Worm (Caenorhabditis elegans): ENCODE data around the gene C16C8.25.

The C16C8.25 gene

ce11 chrII:3425433-3425832 lies 23.6 kb upstream of the C16C8.25 start, which contains the start of gene nep-11:
Gene nep-11 (minus strand): TSS chrII:3425533.
- TF ChIP-seq R02D3.7 (tag; optimal IDR thresholded peaks at IDR 0.05): no peak

- TF ChIP-seq F13H6.1 (tag; optimal IDR thresholded peaks at IDR 0.05): peak; percentile 1
- no peak for TF ChIP-seq unc-39 (tag; optimal IDR thresholded peaks at IDR 0.05)
- peak; percentile 66 for TF ChIP-seq lin-11 (tag; optimal IDR thresholded peaks at IDR 0.05)
- no peak for TF ChIP-seq ceh-82 (tag; optimal IDR thresholded peaks at IDR 0.05)
- TF ChIP-seq ztf-1 (GFP tag; conservative IDR thresholded peaks at IDR 0.05): no peak
- no peak for TF ChIP-seq peb-1 (tag; optimal IDR thresholded peaks at IDR 0.05)
- TF ChIP-seq nhr-11 (tag; optimal IDR thresholded peaks at IDR 0.05): no peak
- no peak for TF ChIP-seq nhr-12 (tag; optimal IDR thresholded peaks at IDR 0.05)
- TF ChIP-seq C34F6.9 (tag; optimal IDR thresholded peaks at IDR 0.05): peak; percentile 56
- peak; percentile 73 for TF ChIP-seq unc-55 (GFP tag; optimal IDR thresholded peaks at IDR 0.05)
- peak; percentile 22 for TF ChIP-seq nhr-129 (tag; optimal IDR thresholded peaks at IDR 0.05)
- peak in 1 of 2 experiments; percentile 49 for TF ChIP-seq lsy-2 (tag; optimal IDR thresholded peaks at IDR 0.05)
- TF ChIP-seq nhr-23 (tag; optimal IDR thresholded peaks at IDR 0.05): no peak
- TF ChIP-seq aly-2 (tag; optimal IDR thresholded peaks at IDR 0.05): no peak
- TF ChIP-seq lin-13 (GFP tag; optimal IDR thresholded peaks at IDR 0.05): peak; percentile 17
- no peak for TF ChIP-seq ceh-16 (tag; optimal IDR thresholded peaks at IDR 0.05)
- no peak for TF ChIP-seq nhr-21 (tag; optimal IDR thresholded peaks at IDR 0.05)
- peak; percentile 0 for TF ChIP-seq crh-2 (tag; optimal IDR thresholded peaks at IDR 0.05)
- TF ChIP-seq ztf-4 (tag; optimal IDR thresholded peaks at IDR 0.05): no peak
- TF ChIP-seq nhr-77 (tag; optimal IDR thresholded peaks at IDR 0.05): no peak
- no peak for TF ChIP-seq ama-1 (optimal IDR thresholded peaks at IDR 0.05)
- TF ChIP-seq elt-3 (tag; optimal IDR thresholded peaks at IDR 0.05): no peak
- no peak for TF ChIP-seq sma-3 (GFP tag; optimal IDR thresholded peaks at IDR 0.05)
- peak; percentile 9 for TF ChIP-seq zag-1 (tag; optimal IDR thresholded peaks at IDR 0.05)
- peak; percentile 12 for TF ChIP-seq snpc-4 (tag; optimal IDR thresholded peaks at IDR 0.05)
- TF ChIP-seq sem-4 (tag; optimal IDR thresholded peaks at IDR 0.05): no peak
- no peak for TF ChIP-seq ZK546.5 (tag; optimal IDR thresholded peaks at IDR 0.05)
- TF ChIP-seq dmd-4 (tag; optimal IDR thresholded peaks at IDR 0.05): no peak
- TF ChIP-seq nhr-6 (tag; optimal IDR thresholded peaks at IDR 0.05): no peak
- TF ChIP-seq sma-9 (GFP tag; optimal IDR thresholded peaks at IDR 0.05): no peak
- no peak for TF ChIP-seq sma-9 (tag; optimal IDR thresholded peaks at IDR 0.05)
- peak in 1 of 2 experiments; percentile 51 for TF ChIP-seq mdl-1 (tag; optimal IDR thresholded peaks at IDR 0.05)
These were observed 20.8 kb upstream of the C16C8.25 start for ce11 chrII:3428158-3428704.

- TF ChIP-seq nhr-237 (tag; optimal IDR thresholded peaks at IDR 0.05) (no peak), unc-55 (GFP tag; optimal IDR thresholded peaks at IDR 0.05) (peak; percentile 27)
These were observed 19.6 kb upstream of the C16C8.25 start, which contains the start of gene C16C8.18 for ce11 chrII:3429400-3429799. Gene C16C8.18 (plus strand): TSS chrII:3429700.

ce11 chrII:3434893-3435503 lies 14.0 kb upstream of the C16C8.25 start:
- TF ChIP-seq unc-62 (GFP tag; optimal IDR thresholded peaks at IDR 0.05) (no peak), elt-1 (tag; optimal IDR thresholded peaks at IDR 0.05) (no peak), nhr-25 (tag; optimal IDR thresholded peaks at IDR 0.05) (peak; percentile 26), snpc-4 (tag; optimal IDR thresholded peaks at IDR 0.05) (peak; percentile 67), nhr-237 (tag; optimal IDR thresholded peaks at IDR 0.05) (no peak)

ce11 chrII:3436412-3436811 lies 12.6 kb upstream of the C16C8.25 start, which contains the start of gene skpo-2:
Gene skpo-2 (minus strand): TSS chrII:3436512.
- TF ChIP-seq nhr-10 (tag; optimal IDR thresholded peaks at IDR 0.05): no peak
